Worm (Caenorhabditis elegans) whole organism, L4 larva: Measurements from ENCODE around the gene nas-31.

Experiments used
- D1046.2 ChIP-seq: fragments of 200-800 bp; sonication (Bioruptor generic); IDR thresholded peaks from 2 replicates; pipeline ENCODE4 v1.3.6; 2022; ENCODE audit warnings: missing genetic modification characterization, missing compliant biosample characterization
- F26F4.8 ChIP-seq: fragments of 200-800 bp; sonication (Bioruptor generic); conservative IDR thresholded peaks from 2 replicates; pipeline ENCODE4 v1.3.6; 2022; ENCODE audit warnings: missing genetic modification characterization, missing compliant biosample characterization
- F37D6.2 ChIP-seq: sonication (generic microtip); optimal IDR thresholded peaks from 2 replicates; lab custom pipeline; 2016; ENCODE audit warnings: mild to moderate bottlenecking, missing genetic modification characterization, missing compliant biosample characterization
- T20F7.1 ChIP-seq: fragments of 200-800 bp; sonication (Bioruptor generic); optimal IDR thresholded peaks from 2 replicates; lab custom pipeline; 2018; ENCODE audit warnings: mild to moderate bottlenecking, missing genetic modification characterization, missing compliant biosample characterization
- ZK337.2 ChIP-seq: fragments of 200-800 bp; sonication (Bioruptor generic); IDR thresholded peaks from 2 replicates; pipeline ENCODE4 v1.3.6; 2022; ENCODE audit warnings: missing genetic modification reagents, missing genetic modification characterization, missing compliant biosample characterization
- ZK546.5 ChIP-seq, 2 experiments: sonication (generic microtip); optimal IDR thresholded peaks; 2 replicates each; lab custom pipeline; 2017; ENCODE audit warnings: missing biosample characterization in 2 of 2, missing genetic modification characterization in 2 of 2
- aha-1 ChIP-seq: fragments of 150-350 bp; peaks from one replicate; lab custom pipeline; 2014; ENCODE audit warnings: missing biosample characterization, missing genetic modification characterization
- ama-1 ChIP-seq: fragments of 150-350 bp; optimal IDR thresholded peaks from 2 replicates; lab custom pipeline; 2014; ENCODE audit warnings: inconsistent platforms, mixed read lengths
- arid-1 ChIP-seq: fragments of 200-800 bp; sonication (Bioruptor generic); conservative IDR thresholded peaks from 2 replicates; pipeline ENCODE4 v1.3.6; 2022; ENCODE audit warnings: missing genetic modification reagents, missing genetic modification characterization, missing compliant biosample characterization
- ceh-20 ChIP-seq: fragments of 200-800 bp; sonication (Bioruptor generic); IDR thresholded peaks from 2 replicates; pipeline ENCODE4 v1.3.6; 2022; ENCODE audit warnings: missing genetic modification reagents, missing genetic modification characterization, missing compliant biosample characterization
- ceh-32 ChIP-seq: sonication (generic microtip); optimal IDR thresholded peaks from 2 replicates; lab custom pipeline; 2016; ENCODE audit warnings: mild to moderate bottlenecking, missing genetic modification characterization, missing compliant biosample characterization; ENCODE audit not compliant: poor library complexity
- ceh-62 ChIP-seq: sonication (generic microtip); optimal IDR thresholded peaks from 2 replicates; lab custom pipeline; 2017; ENCODE audit warnings: missing biosample characterization, missing genetic modification characterization
- ceh-82 ChIP-seq: sonication (generic microtip); optimal IDR thresholded peaks from 2 replicates; lab custom pipeline; 2017; ENCODE audit warnings: missing biosample characterization, missing genetic modification characterization
- ces-1 ChIP-seq: fragments of 150-350 bp; sonication (generic microtip); optimal IDR thresholded peaks from 4 replicates; lab custom pipeline; 2014; ENCODE audit warnings: missing biosample characterization, missing genetic modification reagents, missing genetic modification characterization
- daf-16 ChIP-seq, 3 experiments: sonication (generic microtip); optimal IDR thresholded peaks; 2 replicates each; lab custom pipeline; 2016 to 2017; ENCODE audit warnings: missing genetic modification characterization in 3 of 3, missing genetic modification reagents in 3 of 3, mild to moderate bottlenecking in 2 of 3, missing compliant biosample characterization in 2 of 3, missing biosample characterization in 1 of 3, moderate library complexity in 1 of 3
- dmd-6 ChIP-seq: fragments of 200-800 bp; sonication (Bioruptor generic); IDR thresholded peaks from 2 replicates; pipeline ENCODE4 v1.3.6; 2022; ENCODE audit warnings: missing genetic modification reagents, missing genetic modification characterization, missing compliant biosample characterization
- dmd-8 ChIP-seq: fragments of 200-800 bp; sonication (Bioruptor generic); IDR thresholded peaks from 2 replicates; pipeline ENCODE4 v1.3.6; 2022; ENCODE audit warnings: missing genetic modification characterization, missing compliant biosample characterization
- dve-1 ChIP-seq: sonication (generic microtip); optimal IDR thresholded peaks from 2 replicates; lab custom pipeline; 2017; ENCODE audit warnings: antibody characterized with exemption, mild to moderate bottlenecking, missing genetic modification characterization, missing compliant biosample characterization; ENCODE audit not compliant: insufficient read depth
- egl-27 ChIP-seq: sonication (generic microtip); optimal IDR thresholded peaks from 3 replicates; lab custom pipeline; 2017; ENCODE audit warnings: missing biosample characterization, missing genetic modification reagents, missing genetic modification characterization
- fos-1 ChIP-seq: fragments of 150-350 bp; optimal IDR thresholded peaks from 2 replicates; lab custom pipeline; 2014; ENCODE audit warnings: missing biosample characterization, missing genetic modification characterization
- gei-8 ChIP-seq: fragments of 200-800 bp; sonication (Bioruptor generic); optimal IDR thresholded peaks from 2 replicates; lab custom pipeline; 2018; ENCODE audit warnings: mild to moderate bottlenecking, missing genetic modification characterization, missing compliant biosample characterization
- hif-1 ChIP-seq, 2 experiments: sonication (generic microtip); optimal IDR thresholded peaks; 2 replicates each; lab custom pipeline; 2016 to 2017; ENCODE audit warnings: missing compliant biosample characterization in 2 of 2, missing genetic modification characterization in 2 of 2, missing genetic modification reagents in 2 of 2, missing genotype in 2 of 2, mild to moderate bottlenecking in 1 of 2
- hlh-11 ChIP-seq: fragments of 200-800 bp; sonication (Bioruptor generic); optimal IDR thresholded peaks from 2 replicates; lab custom pipeline; 2018; ENCODE audit warnings: mild to moderate bottlenecking, missing genetic modification characterization, missing compliant biosample characterization
- hlh-30 ChIP-seq: sonication (generic microtip); optimal IDR thresholded peaks from 2 replicates; lab custom pipeline; 2017; ENCODE audit warnings: antibody characterized with exemption, mild to moderate bottlenecking, missing genetic modification characterization, missing compliant biosample characterization; ENCODE audit not compliant: insufficient read depth
- lim-7 ChIP-seq: fragments of 200-800 bp; sonication (Bioruptor generic); IDR thresholded peaks from 2 replicates; pipeline ENCODE4 v1.3.6; 2022; ENCODE audit warnings: missing genetic modification characterization, missing compliant biosample characterization
- lin-15B ChIP-seq: fragments of 150-350 bp; sonication (generic microtip); optimal IDR thresholded peaks from 3 replicates; lab custom pipeline; 2014; ENCODE audit warnings: missing biosample characterization, missing genetic modification characterization
- lir-3 ChIP-seq: sonication (generic microtip); optimal IDR thresholded peaks from 2 replicates; lab custom pipeline; 2016; ENCODE audit warnings: mild to moderate bottlenecking, missing genetic modification characterization, missing compliant biosample characterization
- lsy-2 ChIP-seq, 2 experiments: fragments of 150-350 bp in 1 of 2; sonication (generic microtip) in 1 of 2; optimal IDR thresholded peaks; 2 replicates each; lab custom pipeline; 2014 to 2017; ENCODE audit warnings: missing biosample characterization in 2 of 2, missing genetic modification characterization in 2 of 2
- madf-9 ChIP-seq: fragments of 200-800 bp; sonication (Bioruptor generic); conservative IDR thresholded peaks from 2 replicates; pipeline ENCODE4 v1.3.6; 2022; ENCODE audit warnings: missing genetic modification reagents, missing genetic modification characterization, missing compliant biosample characterization
- mdl-1 ChIP-seq, 2 experiments: fragments of 150-350 bp in 1 of 2; sonication (generic microtip) in 1 of 2; optimal IDR thresholded peaks; 2 replicates each; lab custom pipeline; 2014 to 2017; ENCODE audit warnings: missing biosample characterization in 2 of 2, missing genetic modification characterization in 2 of 2
- mxl-2 ChIP-seq: fragments of 200-800 bp; sonication (Bioruptor generic); conservative IDR thresholded peaks from 2 replicates; pipeline ENCODE4 v1.3.6; 2022; ENCODE audit warnings: missing genetic modification reagents, missing genetic modification characterization, missing compliant biosample characterization
- nhr-111 ChIP-seq: fragments of 200-800 bp; sonication (Bioruptor generic); optimal IDR thresholded peaks from 2 replicates; lab custom pipeline; 2018; ENCODE audit warnings: mild to moderate bottlenecking, missing genetic modification characterization, missing compliant biosample characterization
- nhr-237 ChIP-seq: sonication (generic microtip); optimal IDR thresholded peaks from 2 replicates; lab custom pipeline; 2017; ENCODE audit warnings: missing biosample characterization, missing genetic modification characterization
- nhr-48 ChIP-seq: sonication (generic microtip); optimal IDR thresholded peaks from 2 replicates; lab custom pipeline; 2016; ENCODE audit warnings: mild to moderate bottlenecking, missing genetic modification characterization, missing compliant biosample characterization
- nhr-6 ChIP-seq: fragments of 150-350 bp; optimal IDR thresholded peaks from 2 replicates; lab custom pipeline; 2014; ENCODE audit warnings: missing biosample characterization, missing genetic modification characterization
- nhr-76 ChIP-seq: fragments of 150-350 bp; optimal IDR thresholded peaks from 2 replicates; lab custom pipeline; 2014; ENCODE audit warnings: missing biosample characterization, missing genetic modification characterization
- php-3 ChIP-seq: fragments of 200-800 bp; sonication (Bioruptor generic); IDR thresholded peaks from 2 replicates; pipeline ENCODE4 v1.3.6; 2022; ENCODE audit warnings: missing genetic modification reagents, missing genetic modification characterization, missing compliant biosample characterization
- rbr-2 ChIP-seq: sonication (generic microtip); optimal IDR thresholded peaks from 2 replicates; lab custom pipeline; 2016; ENCODE audit warnings: missing genotype, missing genetic modification characterization, missing compliant biosample characterization
- set-16 ChIP-seq: fragments of 200-800 bp; sonication (Bioruptor generic); IDR thresholded peaks from 2 replicates; pipeline ENCODE4 v1.3.6; 2022; ENCODE audit warnings: missing genetic modification reagents, missing genetic modification characterization, missing compliant biosample characterization
- snpc-1.2 ChIP-seq: fragments of 200-800 bp; sonication (Bioruptor generic); IDR thresholded peaks from 2 replicates; pipeline ENCODE4 v1.3.6; 2022; ENCODE audit warnings: missing genetic modification reagents, missing genetic modification characterization, missing compliant biosample characterization
- tag-97 ChIP-seq: fragments of 200-800 bp; sonication (Bioruptor generic); IDR thresholded peaks from 2 replicates; pipeline ENCODE4 v1.3.6; 2022; ENCODE audit warnings: missing genetic modification characterization, missing compliant biosample characterization
- tra-1 ChIP-seq: fragments of 200-800 bp; sonication (Bioruptor generic); IDR thresholded peaks from 2 replicates; pipeline ENCODE4 v1.3.6; 2022; ENCODE audit warnings: missing genetic modification reagents, missing genetic modification characterization, missing compliant biosample characterization
- unc-62 ChIP-seq, 3 experiments: fragments of 150-350 bp in 1 of 3; sonication (generic microtip); optimal IDR thresholded peaks in 2 of 3; peaks in 1 of 3; 1 replicate in 1 of 3; 2 replicates in 2 of 3; lab custom pipeline; 2014 to 2017; ENCODE audit warnings: missing biosample characterization in 3 of 3, missing genetic modification characterization in 3 of 3, missing genetic modification reagents in 3 of 3, missing genotype in 1 of 3
- zag-1 ChIP-seq: fragments of 150-350 bp; optimal IDR thresholded peaks from 2 replicates; lab custom pipeline; 2014; ENCODE audit warnings: missing biosample characterization, missing genetic modification characterization
- zfp-2 ChIP-seq: sonication (generic microtip); optimal IDR thresholded peaks from 2 replicates; lab custom pipeline; 2016; ENCODE audit warnings: mild to moderate bottlenecking, missing genetic modification characterization, missing compliant biosample characterization
- zip-2 ChIP-seq: fragments of 150-350 bp; optimal IDR thresholded peaks from 2 replicates; lab custom pipeline; 2014; ENCODE audit warnings: missing biosample characterization, missing genetic modification characterization
- ztf-7 ChIP-seq: fragments of 150-350 bp; optimal IDR thresholded peaks from 2 replicates; lab custom pipeline; 2014; ENCODE audit warnings: missing biosample characterization, missing genetic modification characterization

nas-31 gene

DNA sequence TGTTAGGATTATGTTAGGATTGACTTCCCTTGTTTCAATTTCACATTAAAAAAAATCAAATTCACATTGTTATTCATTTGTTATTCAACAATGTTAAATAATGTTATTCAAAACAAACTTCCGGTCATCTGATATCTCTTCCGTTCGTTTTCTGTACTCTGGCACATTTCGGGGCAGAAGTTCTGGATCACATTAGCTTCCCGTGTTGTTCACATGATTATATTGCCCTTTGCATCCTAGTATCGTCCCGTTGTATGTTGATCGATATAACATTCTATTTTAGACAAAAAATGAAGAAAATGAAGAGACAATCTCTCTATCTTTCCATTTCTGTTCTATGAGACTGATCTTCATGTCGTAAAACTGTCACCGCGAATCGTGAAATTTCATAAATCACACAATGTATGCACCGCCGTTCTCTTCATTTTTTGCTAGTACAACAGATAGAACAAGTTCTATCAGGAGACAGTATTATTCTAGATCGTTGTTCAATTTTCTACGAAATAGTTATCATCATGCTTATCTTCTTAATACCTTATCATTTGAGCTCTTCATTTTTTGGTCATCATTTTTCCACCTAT, 18.4 kb upstream of the nas-31 start:
- TF ChIP-seq aha-1 (tag; lab: Kevin White, UChicago) (peak; percentile 72), nhr-237 (tag; lab: Kevin White, UChicago) (no peak), zip-2 (tag; lab: Kevin White, UChicago) (no peak), rbr-2 (no peak), hlh-11 (tag; lab: Kevin White, UChicago) (no peak), hlh-30 (tag; lab: Kevin White, UChicago) (peak; percentile 80), dve-1 (tag; lab: Kevin White, UChicago) (peak; percentile 46), lir-3 (tag; lab: Kevin White, UChicago) (no peak), php-3 (peak; percentile 84), unc-62 (GFP tag; optimal IDR thresholded peaks at IDR 0.05 in 1 of 2; lab: Kevin White, UChicago) (peak in 1 of 2 experiments; percentile 44), unc-62 (tag; optimal IDR thresholded peaks at IDR 0.05; lab: Kevin White, UChicago) (no peak), snpc-1.2 (GFP tag; lab: Robert Waterston, UW) (no peak), mxl-2 (GFP tag; lab: Robert Waterston, UW) (peak; percentile 96), ZK337.2 (GFP tag; lab: Robert Waterston, UW) (no peak), ceh-20 (GFP tag; lab: Robert Waterston, UW) (peak; percentile 32; the same call in 1 of the 2 replicates), gei-8 (GFP tag; lab: Kevin White, UChicago) (no peak), D1046.2 (GFP tag; lab: Robert Waterston, UW) (no peak), ces-1 (no peak), daf-16 (GFP tag; optimal IDR thresholded peaks at IDR 0.05; lab: Kevin White, UChicago) (no peak), daf-16 (tag; optimal IDR thresholded peaks at IDR 0.05; lab: Kevin White, UChicago) (no peak), F37D6.2 (tag; lab: Kevin White, UChicago) (no peak), set-16 (GFP tag; lab: Robert Waterston, UW) (no peak), egl-27 (tag; lab: Kevin White, UChicago) (no peak), ZK546.5 (tag; optimal IDR thresholded peaks at IDR 0.05; lab: Kevin White, UChicago) (no peak)
- TF ChIP-seq, all 104 proteins: peak for 7

DNA sequence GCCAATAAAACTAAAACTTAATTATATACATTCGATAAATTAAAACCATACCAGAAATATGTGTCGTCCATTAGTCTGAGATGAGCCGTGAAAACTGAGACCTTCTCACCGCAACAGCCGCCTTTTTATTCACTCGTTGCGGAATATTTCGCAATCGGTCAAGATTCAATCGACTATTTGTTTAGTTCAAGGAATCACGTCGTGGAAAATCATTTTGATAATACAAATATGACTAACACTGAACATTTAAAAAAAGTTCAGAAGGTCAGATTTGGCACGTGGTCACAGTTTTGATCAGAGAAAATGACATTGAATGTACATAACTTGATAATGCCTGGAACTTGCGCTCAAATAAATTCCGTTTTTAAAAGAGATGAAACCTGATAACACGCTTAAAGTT, 17.1 kb upstream of the nas-31 start, which contains the start of gene F17C11.11:
Gene F17C11.11, minus strand, starts transcription at position 79 of the 400 bp plus-strand sequence.
- no peak for TF ChIP-seq nhr-76 (tag; lab: Kevin White, UChicago)
- peak; percentile 75 for TF ChIP-seq hlh-30 (tag; lab: Kevin White, UChicago)
- TF ChIP-seq zag-1 (tag; lab: Kevin White, UChicago) = no peak
- TF ChIP-seq nhr-111 (GFP tag; lab: Kevin White, UChicago) = no peak
- TF ChIP-seq ama-1 (lab: Kevin White, UChicago) = no peak
- TF ChIP-seq tag-97 = no peak
- peak; percentile 63 for TF ChIP-seq hlh-11 (tag; lab: Kevin White, UChicago)
- TF ChIP-seq arid-1 (GFP tag; lab: Robert Waterston, UW) = no peak
- no peak for TF ChIP-seq dmd-8 (GFP tag; lab: Robert Waterston, UW)
- TF ChIP-seq T20F7.1 = no peak
- peak in 1 of 2 experiments; percentile 6 for TF ChIP-seq hif-1 (tag; optimal IDR thresholded peaks at IDR 0.05; lab: Kevin White, UChicago)
- TF ChIP-seq nhr-237 (tag; lab: Kevin White, UChicago) = no peak
- TF ChIP-seq ceh-82 = no peak
- no peak for TF ChIP-seq madf-9 (GFP tag; lab: Robert Waterston, UW)
- no peak for TF ChIP-seq ceh-62 (tag; lab: Kevin White, UChicago)
- TF ChIP-seq fos-1 = no peak
- TF ChIP-seq php-3 = no peak
- peak; percentile 24 for TF ChIP-seq nhr-48
- no peak for TF ChIP-seq ZK546.5 (tag; optimal IDR thresholded peaks at IDR 0.05; lab: Kevin White, UChicago)
- TF ChIP-seq daf-16 (GFP tag; optimal IDR thresholded peaks at IDR 0.05; lab: Kevin White, UChicago) = no peak
- peak; percentile 77 for TF ChIP-seq daf-16 (tag; optimal IDR thresholded peaks at IDR 0.05; lab: Kevin White, UChicago)
- no peak for TF ChIP-seq zfp-2 (tag; lab: Kevin White, UChicago)
- 0 out of 2 replicates have a peak, but pooled peaks have one; percentile 9 for TF ChIP-seq tra-1
- no peak for TF ChIP-seq lir-3 (tag; lab: Kevin White, UChicago)
- peak; percentile 76 for TF ChIP-seq ztf-7 (tag; lab: Kevin White, UChicago)
- TF ChIP-seq lim-7 (GFP tag; lab: Robert Waterston, UW) = no peak
- TF ChIP-seq ZK337.2 (GFP tag; lab: Robert Waterston, UW) = no peak
- no peak for TF ChIP-seq lin-15B (tag; lab: Kevin White, UChicago)
- no peak for TF ChIP-seq lsy-2 (tag; optimal IDR thresholded peaks at IDR 0.05; lab: Kevin White, UChicago)
- no peak for TF ChIP-seq F26F4.8 (GFP tag; lab: Robert Waterston, UW)
- peak; percentile 96 for TF ChIP-seq zip-2 (tag; lab: Kevin White, UChicago)
- peak; percentile 77 for TF ChIP-seq dmd-6
- no peak for TF ChIP-seq ceh-32
- TF ChIP-seq nhr-6 (tag; lab: Kevin White, UChicago) = peak; percentile 36
- peak in 1 of 2 experiments; percentile 44 for TF ChIP-seq mdl-1 (tag; optimal IDR thresholded peaks at IDR 0.05; lab: Kevin White, UChicago)
